Worm (Caenorhabditis elegans) whole organism, L3 larva: ENCODE results near the gene dyf-6.

Experiments used
- aly-2 ChIP-seq: fragments of 150-350 bp; optimal IDR thresholded peaks from 2 replicates; lab custom pipeline; 2014; ENCODE audit warnings: missing biosample characterization, missing genetic modification characterization
- ceh-82 ChIP-seq: fragments of 150-350 bp; optimal IDR thresholded peaks from 2 replicates; lab custom pipeline; 2014; ENCODE audit warnings: missing biosample characterization, missing genetic modification characterization
- egl-5 ChIP-seq: fragments of 150-350 bp; optimal IDR thresholded peaks from 2 replicates; lab custom pipeline; 2017; ENCODE audit warnings: missing biosample characterization, missing genetic modification reagents, missing genetic modification characterization, inconsistent platforms
- fkh-2 ChIP-seq: fragments of 150-350 bp; optimal IDR thresholded peaks from 2 replicates; lab custom pipeline; 2014; ENCODE audit warnings: missing biosample characterization, missing genetic modification reagents, missing genetic modification characterization
- skn-1 ChIP-seq: fragments of 150-350 bp; optimal IDR thresholded peaks from 2 replicates; lab custom pipeline; 2014; ENCODE audit warnings: missing biosample characterization, missing genetic modification characterization
- ztf-4 ChIP-seq: fragments of 150-350 bp; optimal IDR thresholded peaks from 2 replicates; lab custom pipeline; 2014; ENCODE audit warnings: missing biosample characterization, missing genetic modification characterization

ce11 chrX:10372556-10372955 is 13.8 kb downstream of the dyf-6 start, which contains the start of gene Y49A10A.2:
- TF ChIP-seq skn-1 (tag; lab: Kevin White, UChicago): no peak
- TF ChIP-seq aly-2 (tag; lab: Kevin White, UChicago): no peak
- no peak for TF ChIP-seq ztf-4 (tag; lab: Kevin White, UChicago)
- no peak for TF ChIP-seq fkh-2 (tag; lab: Kevin White, UChicago)
- TF ChIP-seq egl-5 (tag; lab: Kevin White, UChicago): no peak
- TF ChIP-seq ceh-82 (tag; lab: Kevin White, UChicago): no peak
